Fruit fly (Drosophila melanogaster) whole organism, prepupa: ENCODE data around the gene qtc.
A peak's percentile ranks its signal among the peaks of the same experiment; 100 is the strongest.

Experiments used
- CG10631 ChIP-seq: fragments of 200-800 bp; sonication (Bioruptor generic); optimal IDR thresholded peaks from 2 replicates; lab custom pipeline; 2016; ENCODE audit warnings: missing biosample characterization, missing genetic modification characterization
- CG10669 ChIP-seq: fragments of 200-800 bp; sonication (Bioruptor generic); optimal IDR thresholded peaks from 3 replicates; lab custom pipeline; 2018; ENCODE audit warnings: missing biosample characterization, mild to moderate bottlenecking, missing genetic modification characterization, moderate library complexity
- Gug ChIP-seq: fragments of 200-800 bp; sonication (Bioruptor generic); IDR thresholded peaks from 2 replicates; pipeline ENCODE4 v1.3.6; 2022; ENCODE audit warnings: missing biosample characterization, missing genetic modification characterization
- Hr39 ChIP-seq: fragments of 200-800 bp; sonication (Bioruptor generic); optimal IDR thresholded peaks from 2 replicates; lab custom pipeline; 2016; ENCODE audit warnings: missing biosample characterization, missing genetic modification characterization

- TF ChIP-seq CG10631 (GFP tag; lab: Kevin White, UChicago), result peak; percentile 35
- TF ChIP-seq Hr39 (GFP tag; lab: Kevin White, UChicago), result peak; percentile 14
- no peak for TF ChIP-seq CG10669
- no peak for TF ChIP-seq Gug (GFP tag; lab: Robert Waterston, UW)
These were observed 24.9 kb downstream of the qtc start for dm6 chr2L:5085561-5085960.
